Fruit fly (Drosophila melanogaster) whole organism, wandering third instar larva: ENCODE measurements around the gene qjt.

ENCODE experiments used
- CG9705 ChIP-seq: fragments of 200-800 bp; sonication (Bioruptor generic); optimal IDR thresholded peaks from 2 replicates; lab custom pipeline; 2018; ENCODE audit warnings: missing biosample characterization, mild to moderate bottlenecking, missing genetic modification characterization
- Hnf4 ChIP-seq: fragments of 200-800 bp; sonication (Bioruptor generic); optimal IDR thresholded peaks from 2 replicates; lab custom pipeline; 2016; ENCODE audit warnings: missing biosample characterization, mild to moderate bottlenecking, missing genetic modification characterization
- brk ChIP-seq: fragments of 200-800 bp; sonication (Bioruptor generic); optimal IDR thresholded peaks from 2 replicates; lab custom pipeline; 2016; ENCODE audit warnings: missing biosample characterization, mild to moderate bottlenecking, missing genetic modification characterization
- h ChIP-seq: fragments of 200-800 bp; sonication (Bioruptor generic); optimal IDR thresholded peaks from 3 replicates; lab custom pipeline; 2016; ENCODE audit warnings: missing biosample characterization, mild to moderate bottlenecking, missing genetic modification characterization
- pan ChIP-seq: fragments of >200 bp; optimal IDR thresholded peaks from 2 replicates; lab custom pipeline; 2017
- psq ChIP-seq: fragments of 200-800 bp; sonication (Bioruptor generic); optimal IDR thresholded peaks from 3 replicates; lab custom pipeline; 2017; ENCODE audit warnings: missing biosample characterization, mild to moderate bottlenecking, missing genetic modification characterization, moderate library complexity
- sv ChIP-seq: fragments of 200-800 bp; sonication (Bioruptor generic); optimal IDR thresholded peaks from 3 replicates; lab custom pipeline; 2016; ENCODE audit warnings: missing biosample characterization, missing genetic modification characterization
- tai ChIP-seq: sonication (Bioruptor generic); optimal IDR thresholded peaks from 2 replicates; lab custom pipeline; 2016; ENCODE audit warnings: missing biosample characterization, missing genetic modification characterization

- TF ChIP-seq pan (no peak), psq (GFP tag; lab: Kevin White, UChicago) (peak; percentile 29), tai (GFP tag; lab: Kevin White, UChicago) (peak; percentile 64), CG9705 (GFP tag; lab: Kevin White, UChicago) (no peak), brk (peak; percentile 72), sv (no peak), Hnf4 (peak; percentile 59), h (GFP tag; lab: Kevin White, UChicago) (peak; percentile 62)
Observed at dm6 chr3L:17475979-17476393, 2.9 kb upstream of the qjt start, which contains the start of gene CG34250.
